Worm (Caenorhabditis elegans) whole organism, young adult: ENCODE data around the gene srbc-79.
A peak's percentile ranks its signal among the peaks of the same experiment; 100 is the strongest.

Experiments used
- B0035.1 ChIP-seq: sonication (generic microtip); optimal IDR thresholded peaks from 2 replicates; lab custom pipeline; 2016; ENCODE audit warnings: missing genetic modification characterization, mild to moderate bottlenecking, missing compliant biosample characterization, missing genotype, missing genetic modification reagents
- F23B12.7 ChIP-seq: sonication (generic microtip); optimal IDR thresholded peaks from 2 replicates; lab custom pipeline; 2017; ENCODE audit warnings: missing genetic modification characterization, mild to moderate bottlenecking, missing compliant biosample characterization, antibody characterized with exemption, moderate library complexity; ENCODE audit not compliant: insufficient read depth
- F52B5.7 ChIP-seq: sonication (generic microtip); optimal IDR thresholded peaks from 2 replicates; lab custom pipeline; 2016; ENCODE audit warnings: mild to moderate bottlenecking, missing genetic modification characterization, missing compliant biosample characterization
- F57A8.1 ChIP-seq: fragments of 200-800 bp; sonication (Bioruptor generic); optimal IDR thresholded peaks from 2 replicates; lab custom pipeline; 2018; ENCODE audit warnings: mild to moderate bottlenecking, missing genetic modification characterization, moderate library complexity, missing compliant biosample characterization
- K12H6.12 ChIP-seq: fragments of 200-800 bp; sonication (Bioruptor generic); optimal IDR thresholded peaks from 2 replicates; lab custom pipeline; 2018; ENCODE audit warnings: mild to moderate bottlenecking, missing genetic modification characterization, missing compliant biosample characterization
- T07F8.4 ChIP-seq: sonication (generic microtip); optimal IDR thresholded peaks from 2 replicates; lab custom pipeline; 2016; ENCODE audit warnings: mild to moderate bottlenecking, missing genetic modification characterization, moderate library complexity, missing compliant biosample characterization
- Y53G8AR.9 ChIP-seq: fragments of 200-800 bp; sonication (Bioruptor generic); conservative IDR thresholded peaks from 2 replicates; pipeline ENCODE4 v1.3.6; 2022; ENCODE audit warnings: missing genetic modification reagents, missing genetic modification characterization, missing compliant biosample characterization
- Y95B8A.8 ChIP-seq: fragments of 200-800 bp; sonication (Bioruptor generic); IDR thresholded peaks from 2 replicates; pipeline ENCODE4 v1.3.6; 2022; ENCODE audit warnings: missing genetic modification reagents, missing genetic modification characterization, missing compliant biosample characterization
- atf-7 ChIP-seq: sonication (generic microtip); optimal IDR thresholded peaks from 2 replicates; lab custom pipeline; 2017; ENCODE audit warnings: mild to moderate bottlenecking, missing genetic modification characterization, missing compliant biosample characterization
- attf-5 ChIP-seq: fragments of 200-800 bp; sonication (Bioruptor generic); optimal IDR thresholded peaks from 2 replicates; lab custom pipeline; 2018; ENCODE audit warnings: mild to moderate bottlenecking, missing genetic modification characterization, missing compliant biosample characterization
- bed-1 ChIP-seq: fragments of 200-800 bp; sonication (Bioruptor generic); IDR thresholded peaks from 2 replicates; pipeline ENCODE4 v1.3.6; 2022; ENCODE audit warnings: missing genetic modification reagents, missing genetic modification characterization, missing compliant biosample characterization
- cebp-1 ChIP-seq, 2 experiments: fragments of 200-800 bp in 1 of 2; sonication (Bioruptor generic) in 1 of 2; sonication (generic microtip) in 1 of 2; IDR thresholded peaks in 1 of 2; optimal IDR thresholded peaks in 1 of 2; 2 replicates each; pipeline versions ENCODE4 v1.3.6 to Lab custom; 2017 to 2022; ENCODE audit warnings: missing compliant biosample characterization in 2 of 2, missing genetic modification characterization in 2 of 2, mild to moderate bottlenecking in 1 of 2, missing genetic modification reagents in 1 of 2, moderate library complexity in 1 of 2
- cebp-2 ChIP-seq: fragments of 200-800 bp; sonication (Bioruptor generic); IDR thresholded peaks from 2 replicates; pipeline ENCODE4 v1.3.6; 2022; ENCODE audit warnings: missing genetic modification characterization, missing compliant biosample characterization
- ceh-100 ChIP-seq: fragments of 200-800 bp; sonication (Bioruptor generic); IDR thresholded peaks from 2 replicates; pipeline ENCODE4 v1.3.6; 2022; ENCODE audit warnings: missing genetic modification reagents, missing genetic modification characterization, missing compliant biosample characterization
- ceh-91 ChIP-seq: fragments of 200-800 bp; sonication (Bioruptor generic); IDR thresholded peaks from 2 replicates; pipeline ENCODE4 v1.3.6; 2022; ENCODE audit warnings: missing genetic modification reagents, missing genetic modification characterization, missing compliant biosample characterization
- dpff-1 ChIP-seq: sonication (generic microtip); optimal IDR thresholded peaks from 2 replicates; lab custom pipeline; 2017; ENCODE audit warnings: mild to moderate bottlenecking, missing genetic modification characterization, missing compliant biosample characterization
- dpl-1 ChIP-seq: fragments of 150-350 bp; optimal IDR thresholded peaks from 2 replicates; lab custom pipeline; 2014; ENCODE audit warnings: missing biosample characterization, missing genetic modification reagents, missing genetic modification characterization
- efl-1 ChIP-seq: fragments of 150-350 bp; optimal IDR thresholded peaks from 2 replicates; lab custom pipeline; 2014; ENCODE audit warnings: missing biosample characterization, missing genetic modification reagents, missing genetic modification characterization
- ekl-4 ChIP-seq: fragments of 200-800 bp; sonication (Bioruptor generic); IDR thresholded peaks from 2 replicates; pipeline ENCODE4 v1.3.6; 2022; ENCODE audit warnings: missing genetic modification reagents, missing genetic modification characterization, missing compliant biosample characterization
- fkh-3 ChIP-seq: sonication (generic microtip); optimal IDR thresholded peaks from 2 replicates; lab custom pipeline; 2016; ENCODE audit warnings: mild to moderate bottlenecking, missing genetic modification characterization, missing compliant biosample characterization
- hmg-20 ChIP-seq: fragments of 200-800 bp; sonication (Bioruptor generic); IDR thresholded peaks from 2 replicates; pipeline ENCODE4 v1.3.6; 2022; ENCODE audit warnings: missing genetic modification reagents, missing genetic modification characterization, missing compliant biosample characterization
- hrde-1 ChIP-seq: sonication (generic microtip); optimal IDR thresholded peaks from 2 replicates; lab custom pipeline; 2016; ENCODE audit warnings: missing genetic modification characterization, mild to moderate bottlenecking, missing compliant biosample characterization, moderate library complexity, missing genotype, missing genetic modification reagents, borderline replicate concordance
- hsf-1 ChIP-seq: fragments of 200-800 bp; sonication (Bioruptor generic); IDR thresholded peaks from 2 replicates; pipeline ENCODE4 v1.3.6; 2022; ENCODE audit warnings: missing genetic modification reagents, missing genetic modification characterization, missing compliant biosample characterization
- let-526 ChIP-seq: fragments of 200-800 bp; sonication (Bioruptor generic); IDR thresholded peaks from 2 replicates; pipeline ENCODE4 v1.3.6; 2022; ENCODE audit warnings: missing genetic modification reagents, missing genetic modification characterization, missing compliant biosample characterization
- let-607 ChIP-seq, 2 experiments: fragments of 200-800 bp in 1 of 2; sonication (Bioruptor generic) in 1 of 2; sonication (generic microtip) in 1 of 2; optimal IDR thresholded peaks; 2 replicates each; lab custom pipeline; 2016 to 2018; ENCODE audit warnings: mild to moderate bottlenecking in 2 of 2, missing compliant biosample characterization in 2 of 2, missing genetic modification characterization in 2 of 2, moderate library complexity in 2 of 2, missing genotype in 1 of 2
- lin-54 ChIP-seq: fragments of 200-800 bp; sonication (Bioruptor generic); optimal IDR thresholded peaks from 2 replicates; lab custom pipeline; 2018; ENCODE audit warnings: mild to moderate bottlenecking, missing genetic modification characterization, missing compliant biosample characterization
- lir-1 ChIP-seq: fragments of 200-800 bp; sonication (Bioruptor generic); conservative IDR thresholded peaks from 2 replicates; pipeline ENCODE4 v1.3.6; 2022; ENCODE audit warnings: missing genetic modification reagents, missing genetic modification characterization, missing compliant biosample characterization
- madf-10 ChIP-seq: sonication (generic microtip); optimal IDR thresholded peaks from 2 replicates; lab custom pipeline; 2016; ENCODE audit warnings: mild to moderate bottlenecking, missing genetic modification characterization, missing compliant biosample characterization
- madf-3 ChIP-seq: fragments of 200-800 bp; sonication (Bioruptor generic); IDR thresholded peaks from 2 replicates; pipeline ENCODE4 v1.3.6; 2022; ENCODE audit warnings: missing genetic modification reagents, missing genetic modification characterization, missing compliant biosample characterization
- mes-4 ChIP-seq: sonication (generic microtip); optimal IDR thresholded peaks from 2 replicates; lab custom pipeline; 2016; ENCODE audit warnings: missing genotype, missing genetic modification characterization, missing compliant biosample characterization
- nfya-2 ChIP-seq: fragments of 200-800 bp; sonication (Bioruptor generic); IDR thresholded peaks from 2 replicates; pipeline ENCODE4 v1.3.6; 2022; ENCODE audit warnings: missing genetic modification reagents, missing genetic modification characterization, missing compliant biosample characterization
- nfyb-1 ChIP-seq: fragments of 200-800 bp; sonication (Bioruptor generic); IDR thresholded peaks from 2 replicates; pipeline ENCODE4 v1.3.6; 2022; ENCODE audit warnings: missing genetic modification reagents, missing genetic modification characterization, missing compliant biosample characterization
- nhr-179 ChIP-seq: sonication (generic microtip); optimal IDR thresholded peaks from 2 replicates; lab custom pipeline; 2016; ENCODE audit warnings: mild to moderate bottlenecking, missing genetic modification characterization, missing compliant biosample characterization
- nhr-80 ChIP-seq: sonication (generic microtip); optimal IDR thresholded peaks from 2 replicates; lab custom pipeline; 2016; ENCODE audit warnings: missing genetic modification characterization, missing compliant biosample characterization
- nhr-90 ChIP-seq: sonication (generic microtip); optimal IDR thresholded peaks from 2 replicates; lab custom pipeline; 2016; ENCODE audit warnings: missing genotype, mild to moderate bottlenecking, missing genetic modification characterization, missing compliant biosample characterization
- pbrm-1 ChIP-seq: fragments of 200-800 bp; sonication (Bioruptor generic); IDR thresholded peaks from 2 replicates; pipeline ENCODE4 v1.3.6; 2022; ENCODE audit warnings: missing genetic modification reagents, missing genetic modification characterization, missing compliant biosample characterization
- rcor-1 ChIP-seq: fragments of 200-800 bp; sonication (Bioruptor generic); IDR thresholded peaks from 2 replicates; pipeline ENCODE4 v1.3.6; 2022; ENCODE audit warnings: missing genetic modification reagents, missing genetic modification characterization, missing compliant biosample characterization
- repo-1 ChIP-seq: sonication (generic microtip); optimal IDR thresholded peaks from 2 replicates; lab custom pipeline; 2017; ENCODE audit warnings: mild to moderate bottlenecking, missing genetic modification characterization, missing compliant biosample characterization
- snpc-4 ChIP-seq, 5 experiments: fragments of 150-350 bp in 1 of 5; sonication (generic microtip) in 4 of 5; optimal IDR thresholded peaks; 2 replicates each; lab custom pipeline; 2014 to 2018; ENCODE audit warnings: missing genetic modification characterization in 5 of 5, missing biosample characterization in 3 of 5, antibody characterized with exemption in 2 of 5, mild to moderate bottlenecking in 2 of 5, missing compliant biosample characterization in 2 of 5, missing genotype in 2 of 5, moderate library complexity in 2 of 5, missing genetic modification reagents in 1 of 5
- tlf-1 ChIP-seq: fragments of 200-800 bp; sonication (Bioruptor generic); optimal IDR thresholded peaks from 2 replicates; lab custom pipeline; 2018; ENCODE audit warnings: mild to moderate bottlenecking, missing genetic modification characterization, missing compliant biosample characterization
- xnd-1 ChIP-seq: sonication (generic microtip); optimal IDR thresholded peaks from 2 replicates; lab custom pipeline; 2016; ENCODE audit warnings: missing genotype, missing genetic modification reagents, missing genetic modification characterization, missing compliant biosample characterization
- ztf-22 ChIP-seq: fragments of 200-800 bp; sonication (Bioruptor generic); optimal IDR thresholded peaks from 2 replicates; lab custom pipeline; 2018; ENCODE audit warnings: mild to moderate bottlenecking, missing genetic modification characterization, moderate library complexity, missing compliant biosample characterization
- ztf-3 ChIP-seq: fragments of 200-800 bp; sonication (Bioruptor generic); optimal IDR thresholded peaks from 2 replicates; lab custom pipeline; 2018; ENCODE audit warnings: mild to moderate bottlenecking, missing genetic modification characterization, missing compliant biosample characterization

srbc-79 gene

DNA sequence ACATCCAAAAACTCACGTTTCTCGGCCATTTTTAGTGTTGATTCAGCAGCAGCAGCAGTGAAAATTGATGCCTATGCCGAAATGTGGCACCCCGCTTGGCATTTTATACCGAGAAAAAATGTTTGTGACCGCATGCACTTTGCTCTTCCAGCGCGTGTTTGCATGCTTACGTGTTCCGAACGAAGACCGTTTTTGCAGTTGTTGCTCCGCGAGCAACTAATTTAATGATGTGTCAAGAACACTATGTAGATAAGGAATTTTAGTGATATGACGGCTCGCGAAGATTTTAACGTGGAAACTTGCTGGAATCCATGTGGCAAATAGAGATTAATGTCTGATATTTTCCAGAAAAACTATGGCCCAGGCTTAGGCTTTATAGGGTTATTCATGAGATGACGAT, 6.7 kb upstream of the srbc-79 start, which contains the start of gene dct-16 (continued):
- TF ChIP-seq lin-54 (GFP tag; lab: Kevin White, UChicago) (no peak), let-607 (tag; optimal IDR thresholded peaks at IDR 0.05; lab: Kevin White, UChicago) (peak; percentile 95 to 97), ztf-3 (GFP tag; lab: Kevin White, UChicago) (no peak), nfya-2 (GFP tag; lab: Robert Waterston, UW) (no peak)

- peak; percentile 53 for TF ChIP-seq efl-1 (GFP tag; lab: Kevin White, UChicago)
- 0 out of 2 replicates have a peak, but pooled peaks have one; percentile 9 for TF ChIP-seq hmg-20
- peak; percentile 30 for TF ChIP-seq B0035.1 (tag; lab: Kevin White, UChicago)
- TF ChIP-seq let-526: 0 out of 2 replicates have a peak, but pooled peaks have one; percentile 31
- peak; percentile 74 for TF ChIP-seq nhr-90 (tag; lab: Kevin White, UChicago)
- peak; percentile 14; the same call in 1 of the 2 replicates for TF ChIP-seq lir-1 (GFP tag; lab: Robert Waterston, UW)
- TF ChIP-seq repo-1 (tag; lab: Kevin White, UChicago): peak; percentile 92
- 0 out of 2 replicates have a peak, but pooled peaks have one; percentile 51 for TF ChIP-seq madf-3
- TF ChIP-seq pbrm-1 (GFP tag; lab: Robert Waterston, UW): peak; percentile 75
- no peak for TF ChIP-seq hrde-1 (tag; lab: Kevin White, UChicago)
- TF ChIP-seq let-607 (tag; optimal IDR thresholded peaks at IDR 0.05; lab: Kevin White, UChicago): peak in 1 of 2 experiments; percentile 72
- peak; percentile 40 for TF ChIP-seq dpff-1 (tag; lab: Kevin White, UChicago)
- TF ChIP-seq ceh-100 (GFP tag; lab: Robert Waterston, UW): peak; percentile 46; the same call in 1 of the 2 replicates
- peak; percentile 49 for TF ChIP-seq madf-10 (tag; lab: Kevin White, UChicago)
- TF ChIP-seq F52B5.7 (tag; lab: Kevin White, UChicago): peak; percentile 54
- TF ChIP-seq nhr-80: peak; percentile 61
- no peak for TF ChIP-seq cebp-1 (GFP tag; IDR thresholded peaks at IDR 0.05; lab: Robert Waterston, UW)
- TF ChIP-seq cebp-1 (tag; optimal IDR thresholded peaks at IDR 0.05; lab: Kevin White, UChicago): peak; percentile 61
- 0 out of 2 replicates have a peak, but pooled peaks have one; percentile 27 for TF ChIP-seq nfyb-1 (GFP tag; lab: Robert Waterston, UW)
- TF ChIP-seq fkh-3 (tag; lab: Kevin White, UChicago): no peak
- TF ChIP-seq F23B12.7 (tag; lab: Kevin White, UChicago): no peak
- peak; percentile 56 for TF ChIP-seq ztf-22 (GFP tag; lab: Kevin White, UChicago)
- TF ChIP-seq rcor-1 (GFP tag; lab: Robert Waterston, UW): 0 out of 2 replicates have a peak, but pooled peaks have one; percentile 21
- TF ChIP-seq K12H6.12 (tag; lab: Kevin White, UChicago): no peak
- peak; percentile 43; the same call in 1 of the 2 replicates for TF ChIP-seq ekl-4 (GFP tag; lab: Robert Waterston, UW)
- TF ChIP-seq snpc-4 (GFP tag; optimal IDR thresholded peaks at IDR 0.05; lab: Kevin White, UChicago): no peak
- TF ChIP-seq snpc-4 (tag; optimal IDR thresholded peaks at IDR 0.05; lab: Kevin White, UChicago): peak in 1 of 4 experiments; percentile 23
- 0 out of 2 replicates have a peak, but pooled peaks have one; percentile 60 for TF ChIP-seq bed-1 (GFP tag; lab: Robert Waterston, UW)
- no peak for TF ChIP-seq attf-5
- no peak for TF ChIP-seq F57A8.1 (GFP tag; lab: Kevin White, UChicago)
- TF ChIP-seq nfya-2 (GFP tag; lab: Robert Waterston, UW): no peak
- TF ChIP-seq ceh-91 (GFP tag; lab: Robert Waterston, UW): peak; percentile 42; the same call in 1 of the 2 replicates
- peak; percentile 67 for TF ChIP-seq tlf-1 (GFP tag; lab: Kevin White, UChicago)
- TF ChIP-seq dpl-1 (GFP tag; lab: Kevin White, UChicago): no peak
- peak; percentile 47 for TF ChIP-seq xnd-1
- TF ChIP-seq T07F8.4 (tag; lab: Kevin White, UChicago): no peak
- peak; percentile 80 for TF ChIP-seq atf-7 (tag; lab: Kevin White, UChicago)
- TF ChIP-seq hsf-1: peak; percentile 51; the same call in 1 of the 2 replicates
- TF ChIP-seq mes-4 (tag; lab: Kevin White, UChicago): no peak
- no peak for TF ChIP-seq ztf-3 (GFP tag; lab: Kevin White, UChicago)
- TF ChIP-seq cebp-2 (GFP tag; lab: Robert Waterston, UW): peak; percentile 42; the same call in 1 of the 2 replicates
- TF ChIP-seq Y53G8AR.9 (GFP tag; lab: Robert Waterston, UW): 0 out of 2 replicates have a peak, but pooled peaks have one; percentile 65
- TF ChIP-seq nhr-179 (tag; lab: Kevin White, UChicago): peak; percentile 4
- TF ChIP-seq Y95B8A.8 (GFP tag; lab: Robert Waterston, UW): 0 out of 2 replicates have a peak, but pooled peaks have one; percentile 56
These were observed 5.3 kb upstream of the srbc-79 start for ce11 chrV:20497537-20497936.
